Worm (Caenorhabditis elegans): ENCODE results near the gene ssq-3.

DNA sequence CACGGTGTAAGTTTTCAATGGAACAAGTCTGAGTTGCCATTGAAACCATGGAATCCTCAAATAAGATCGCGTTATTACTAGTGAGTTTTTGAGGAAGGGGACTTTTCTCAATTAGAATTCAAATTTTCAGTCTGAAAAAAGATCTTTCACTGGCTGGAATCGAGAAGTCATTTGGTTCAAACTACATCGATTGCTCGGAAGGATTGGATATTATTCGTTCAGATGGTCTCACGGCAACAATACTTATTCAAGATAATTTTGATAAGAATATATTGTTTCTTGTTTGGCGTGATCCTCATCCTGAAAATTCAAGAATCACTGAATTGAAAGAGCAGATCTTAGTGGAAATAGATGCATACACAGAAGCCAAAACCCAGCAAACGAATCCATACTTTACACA lies 44.0 kb upstream of the ssq-3 start:
- TF ChIP-seq nhr-77 (tag; optimal IDR thresholded peaks at IDR 0.05), result no peak
- TF ChIP-seq nhr-23 (tag; optimal IDR thresholded peaks at IDR 0.05), result no peak
- no peak for TF ChIP-seq unc-62 (GFP tag; optimal IDR thresholded peaks at IDR 0.05)
- TF ChIP-seq sem-4 (tag; optimal IDR thresholded peaks at IDR 0.05), result no peak
- TF ChIP-seq lin-39 (tag; optimal IDR thresholded peaks at IDR 0.05), result no peak
- TF ChIP-seq unc-39 (tag; optimal IDR thresholded peaks at IDR 0.05), result no peak
- TF ChIP-seq mdl-1 (tag; optimal IDR thresholded peaks at IDR 0.05), result no peak
- TF ChIP-seq mab-5 (tag; optimal IDR thresholded peaks at IDR 0.05), result no peak
